Worm (Caenorhabditis elegans) whole organism, L3 larva: ENCODE results near the gene R05G6.10.

Source experiments
- ZK546.5 ChIP-seq: sonication (generic microtip); optimal IDR thresholded peaks from 2 replicates; lab custom pipeline; 2017; ENCODE audit warnings: missing biosample characterization, missing genetic modification characterization
- ama-1 ChIP-seq: fragments of 150-350 bp; optimal IDR thresholded peaks from 2 replicates; lab custom pipeline; 2018
- elt-3 ChIP-seq, 3 experiments: fragments of 150-350 bp in 1 of 3; sonication (generic microtip) in 2 of 3; optimal IDR thresholded peaks; 2 replicates in 2 of 3; 4 replicates in 1 of 3; lab custom pipeline; 2014 to 2017; ENCODE audit warnings: missing biosample characterization in 3 of 3, missing genetic modification characterization in 3 of 3
- fos-1 ChIP-seq: fragments of 150-350 bp; optimal IDR thresholded peaks from 2 replicates; lab custom pipeline; 2014; ENCODE audit warnings: missing biosample characterization, missing genetic modification characterization
- jun-1 ChIP-seq: fragments of 150-350 bp; optimal IDR thresholded peaks from 2 replicates; lab custom pipeline; 2014; ENCODE audit warnings: missing biosample characterization, missing genetic modification reagents, missing genetic modification characterization
- lin-15B ChIP-seq: fragments of 150-350 bp; optimal IDR thresholded peaks from 2 replicates; lab custom pipeline; 2014; ENCODE audit warnings: missing biosample characterization, missing genetic modification characterization
- mdl-1 ChIP-seq: fragments of 150-350 bp; optimal IDR thresholded peaks from 2 replicates; lab custom pipeline; 2014; ENCODE audit warnings: missing biosample characterization, missing genetic modification characterization
- pha-4 ChIP-seq: fragments of 150-350 bp; optimal IDR thresholded peaks from 2 replicates; lab custom pipeline; 2014; ENCODE audit warnings: missing biosample characterization, missing genetic modification reagents, missing genetic modification characterization
- unc-62 ChIP-seq: fragments of 150-350 bp; sonication (generic microtip); optimal IDR thresholded peaks from 4 replicates; lab custom pipeline; 2014; ENCODE audit warnings: missing biosample characterization, missing genetic modification reagents, missing genetic modification characterization
- ztf-11 ChIP-seq: fragments of 150-350 bp; optimal IDR thresholded peaks from 2 replicates; lab custom pipeline; 2014; ENCODE audit warnings: missing biosample characterization, missing genetic modification characterization
- ztf-4 ChIP-seq: fragments of 150-350 bp; optimal IDR thresholded peaks from 2 replicates; lab custom pipeline; 2014; ENCODE audit warnings: missing biosample characterization, missing genetic modification characterization

ce11 chrIV:7491464-7491863 lies 50.9 kb downstream of the R05G6.10 start, which contains the start of gene F55G1.1:
- TF ChIP-seq ama-1 (lab: Kevin White, UChicago): no peak
- no peak for TF ChIP-seq jun-1 (tag; lab: Kevin White, UChicago)
- no peak for TF ChIP-seq lin-15B (tag; lab: Kevin White, UChicago)
- no peak for TF ChIP-seq ztf-4 (tag; lab: Kevin White, UChicago)
- no peak for TF ChIP-seq mdl-1 (tag; lab: Kevin White, UChicago)
- no peak for TF ChIP-seq ztf-11 (tag; lab: Kevin White, UChicago)
- no peak for TF ChIP-seq pha-4 (tag; lab: Kevin White, UChicago)
- TF ChIP-seq unc-62: no peak
- no peak for TF ChIP-seq fos-1 (tag; lab: Kevin White, UChicago)
- TF ChIP-seq elt-3 (tag; optimal IDR thresholded peaks at IDR 0.05; lab: Kevin White, UChicago): no peak
- TF ChIP-seq ZK546.5 (tag; lab: Kevin White, UChicago): no peak
